Worm (Caenorhabditis elegans): ENCODE measurements around the gene F36H5.14.

DNA sequence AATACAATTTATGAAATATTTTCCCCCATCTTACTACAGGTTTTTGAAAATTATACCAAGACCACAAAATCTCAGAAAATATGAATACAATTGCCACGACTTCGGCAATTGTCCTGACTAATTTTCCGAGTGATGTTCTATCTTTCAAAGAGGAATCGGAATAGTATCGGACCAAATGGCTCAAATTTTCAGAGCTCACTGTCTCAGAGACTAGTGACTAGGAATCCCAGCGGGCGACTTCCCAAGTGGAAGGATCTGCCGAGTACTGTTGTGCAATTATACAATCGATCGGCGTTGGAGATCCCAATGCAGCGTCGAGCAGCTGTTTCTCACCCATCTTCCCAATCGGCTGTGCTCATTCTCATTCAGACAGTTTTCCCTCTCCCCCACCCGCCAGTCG, 49.6 kb upstream of the F36H5.14 start, which contains the start of gene F45C12.17:
- no peak for TF ChIP-seq nhr-28 (tag; optimal IDR thresholded peaks at IDR 0.05)
- no peak for TF ChIP-seq unc-62 (GFP tag; optimal IDR thresholded peaks at IDR 0.05)
- no peak for TF ChIP-seq R02D3.7 (tag; optimal IDR thresholded peaks at IDR 0.05)
- TF ChIP-seq aly-2 (tag; optimal IDR thresholded peaks at IDR 0.05) = no peak
- TF ChIP-seq nfya-1 (tag; optimal IDR thresholded peaks at IDR 0.05; ENCODE audit: insufficient read depth) = no peak
- no peak for TF ChIP-seq nhr-237 (tag; optimal IDR thresholded peaks at IDR 0.05)
- no peak for TF ChIP-seq nhr-11 (tag; optimal IDR thresholded peaks at IDR 0.05)
- no peak for TF ChIP-seq zag-1 (tag; optimal IDR thresholded peaks at IDR 0.05)

All from whole organism, L3 larva.